Worm (Caenorhabditis elegans) whole organism, L4 larva: ENCODE results near the gene gldi-8.

ENCODE experiments used
- F10B5.3 ChIP-seq: sonication (generic microtip); optimal IDR thresholded peaks from 2 replicates; lab custom pipeline; 2016; ENCODE audit warnings: mild to moderate bottlenecking, missing genetic modification characterization, missing compliant biosample characterization
- F26F4.8 ChIP-seq: fragments of 200-800 bp; sonication (Bioruptor generic); conservative IDR thresholded peaks from 2 replicates; pipeline ENCODE4 v1.3.6; 2022; ENCODE audit warnings: missing genetic modification characterization, missing compliant biosample characterization
- T26A8.4 ChIP-seq: fragments of 200-800 bp; sonication (Bioruptor generic); IDR thresholded peaks from 2 replicates; pipeline ENCODE4 v1.3.6; 2022; ENCODE audit warnings: missing genetic modification characterization, missing compliant biosample characterization
- Y48G9A.11 ChIP-seq: fragments of 200-800 bp; sonication (Bioruptor generic); IDR thresholded peaks from 2 replicates; pipeline ENCODE4 v1.3.6; 2022; ENCODE audit warnings: missing genetic modification reagents, missing genetic modification characterization, missing compliant biosample characterization
- Y5F2A.4 ChIP-seq: fragments of 200-800 bp; sonication (Bioruptor generic); optimal IDR thresholded peaks from 2 replicates; lab custom pipeline; 2018; ENCODE audit warnings: mild to moderate bottlenecking, missing genetic modification characterization, missing compliant biosample characterization
- Y75B8A.6 ChIP-seq: fragments of 200-800 bp; sonication (Bioruptor generic); IDR thresholded peaks from 2 replicates; pipeline ENCODE4 v1.3.6; 2022; ENCODE audit warnings: missing genetic modification reagents, missing genetic modification characterization, missing compliant biosample characterization
- ZK546.5 ChIP-seq, 2 experiments: sonication (generic microtip); optimal IDR thresholded peaks; 2 replicates each; lab custom pipeline; 2017; ENCODE audit warnings: missing biosample characterization in 2 of 2, missing genetic modification characterization in 2 of 2
- aha-1 ChIP-seq: fragments of 150-350 bp; peaks from one replicate; lab custom pipeline; 2014; ENCODE audit warnings: missing biosample characterization, missing genetic modification characterization
- ama-1 ChIP-seq: fragments of 150-350 bp; optimal IDR thresholded peaks from 2 replicates; lab custom pipeline; 2014; ENCODE audit warnings: inconsistent platforms, mixed read lengths
- attf-4 ChIP-seq: sonication (generic microtip); optimal IDR thresholded peaks from 3 replicates; lab custom pipeline; 2017; ENCODE audit warnings: missing biosample characterization, missing genetic modification characterization
- ceh-28 ChIP-seq: fragments of 150-350 bp; optimal IDR thresholded peaks from 2 replicates; lab custom pipeline; 2014; ENCODE audit warnings: missing biosample characterization, missing genetic modification reagents, missing genetic modification characterization
- ceh-32 ChIP-seq: sonication (generic microtip); optimal IDR thresholded peaks from 2 replicates; lab custom pipeline; 2016; ENCODE audit warnings: mild to moderate bottlenecking, missing genetic modification characterization, missing compliant biosample characterization; ENCODE audit not compliant: poor library complexity
- ceh-44 ChIP-seq: fragments of 200-800 bp; sonication (Bioruptor generic); IDR thresholded peaks from 2 replicates; pipeline ENCODE4 v1.3.6; 2022; ENCODE audit warnings: missing genetic modification reagents, missing genetic modification characterization, missing compliant biosample characterization
- ceh-82 ChIP-seq: sonication (generic microtip); optimal IDR thresholded peaks from 2 replicates; lab custom pipeline; 2017; ENCODE audit warnings: missing biosample characterization, missing genetic modification characterization
- cey-2 ChIP-seq: sonication (generic microtip); optimal IDR thresholded peaks from 3 replicates; lab custom pipeline; 2017; ENCODE audit warnings: missing genetic modification characterization, mild to moderate bottlenecking, missing compliant biosample characterization, antibody characterized with exemption, borderline replicate concordance; ENCODE audit not compliant: insufficient read depth
- ctbp-1 ChIP-seq: fragments of 200-800 bp; sonication (Bioruptor generic); IDR thresholded peaks from 2 replicates; pipeline ENCODE4 v1.3.6; 2022; ENCODE audit warnings: missing genetic modification reagents, missing genetic modification characterization, missing compliant biosample characterization
- daf-12 ChIP-seq: fragments of 150-350 bp; optimal IDR thresholded peaks from 2 replicates; lab custom pipeline; 2014; ENCODE audit warnings: missing biosample characterization, missing genetic modification reagents, missing genetic modification characterization
- daf-16 ChIP-seq, 3 experiments: sonication (generic microtip); optimal IDR thresholded peaks; 2 replicates each; lab custom pipeline; 2016 to 2017; ENCODE audit warnings: missing genetic modification characterization in 3 of 3, missing genetic modification reagents in 3 of 3, mild to moderate bottlenecking in 2 of 3, missing compliant biosample characterization in 2 of 3, missing biosample characterization in 1 of 3, moderate library complexity in 1 of 3
- daf-19 ChIP-seq: fragments of 200-800 bp; sonication (Bioruptor generic); conservative IDR thresholded peaks from 2 replicates; pipeline ENCODE4 v1.3.6; 2022; ENCODE audit warnings: missing genetic modification characterization, missing compliant biosample characterization
- daf-8 ChIP-seq: fragments of 200-800 bp; sonication (Bioruptor generic); IDR thresholded peaks from 2 replicates; pipeline ENCODE4 v1.3.6; 2022; ENCODE audit warnings: missing genetic modification characterization, missing compliant biosample characterization
- dmd-8 ChIP-seq: fragments of 200-800 bp; sonication (Bioruptor generic); IDR thresholded peaks from 2 replicates; pipeline ENCODE4 v1.3.6; 2022; ENCODE audit warnings: missing genetic modification characterization, missing compliant biosample characterization
- duxl-1 ChIP-seq: sonication (generic microtip); optimal IDR thresholded peaks from 2 replicates; lab custom pipeline; 2016; ENCODE audit warnings: mild to moderate bottlenecking, missing genetic modification characterization, moderate library complexity, missing compliant biosample characterization; ENCODE audit not compliant: poor library complexity
- dve-1 ChIP-seq: sonication (generic microtip); optimal IDR thresholded peaks from 2 replicates; lab custom pipeline; 2017; ENCODE audit warnings: antibody characterized with exemption, mild to moderate bottlenecking, missing genetic modification characterization, missing compliant biosample characterization; ENCODE audit not compliant: insufficient read depth
- egl-43 ChIP-seq: fragments of 200-800 bp; sonication (Bioruptor generic); IDR thresholded peaks from 2 replicates; pipeline ENCODE4 v1.3.6; 2022; ENCODE audit warnings: missing genetic modification reagents, missing genetic modification characterization, missing compliant biosample characterization
- fkh-10 ChIP-seq: fragments of 150-350 bp; optimal IDR thresholded peaks from 2 replicates; lab custom pipeline; 2014; ENCODE audit warnings: missing biosample characterization, missing genetic modification reagents, missing genetic modification characterization
- hif-1 ChIP-seq, 2 experiments: sonication (generic microtip); optimal IDR thresholded peaks; 2 replicates each; lab custom pipeline; 2016 to 2017; ENCODE audit warnings: missing compliant biosample characterization in 2 of 2, missing genetic modification characterization in 2 of 2, missing genetic modification reagents in 2 of 2, missing genotype in 2 of 2, mild to moderate bottlenecking in 1 of 2
- hlh-11 ChIP-seq: fragments of 200-800 bp; sonication (Bioruptor generic); optimal IDR thresholded peaks from 2 replicates; lab custom pipeline; 2018; ENCODE audit warnings: mild to moderate bottlenecking, missing genetic modification characterization, missing compliant biosample characterization
- hlh-30 ChIP-seq: sonication (generic microtip); optimal IDR thresholded peaks from 2 replicates; lab custom pipeline; 2017; ENCODE audit warnings: antibody characterized with exemption, mild to moderate bottlenecking, missing genetic modification characterization, missing compliant biosample characterization; ENCODE audit not compliant: insufficient read depth
- jun-1 ChIP-seq: fragments of 150-350 bp; optimal IDR thresholded peaks from 2 replicates; lab custom pipeline; 2014; ENCODE audit warnings: missing biosample characterization, missing genetic modification reagents, missing genetic modification characterization
- lin-1 ChIP-seq: fragments of 200-800 bp; sonication (Bioruptor generic); IDR thresholded peaks from 2 replicates; pipeline ENCODE4 v1.3.6; 2022; ENCODE audit warnings: missing genetic modification reagents, missing genetic modification characterization, missing compliant biosample characterization
- lin-38 ChIP-seq: fragments of 200-800 bp; sonication (Bioruptor generic); IDR thresholded peaks from 2 replicates; pipeline ENCODE4 v1.3.6; 2022; ENCODE audit warnings: missing genetic modification reagents, missing genetic modification characterization, missing compliant biosample characterization
- mxl-2 ChIP-seq: fragments of 200-800 bp; sonication (Bioruptor generic); conservative IDR thresholded peaks from 2 replicates; pipeline ENCODE4 v1.3.6; 2022; ENCODE audit warnings: missing genetic modification reagents, missing genetic modification characterization, missing compliant biosample characterization
- nhr-11 ChIP-seq: fragments of 150-350 bp; optimal IDR thresholded peaks from 2 replicates; lab custom pipeline; 2014; ENCODE audit warnings: missing biosample characterization, missing genetic modification characterization
- nhr-111 ChIP-seq: fragments of 200-800 bp; sonication (Bioruptor generic); optimal IDR thresholded peaks from 2 replicates; lab custom pipeline; 2018; ENCODE audit warnings: mild to moderate bottlenecking, missing genetic modification characterization, missing compliant biosample characterization
- nhr-28 ChIP-seq: fragments of 150-350 bp; optimal IDR thresholded peaks from 2 replicates; lab custom pipeline; 2014; ENCODE audit warnings: missing biosample characterization, missing genetic modification characterization
- nhr-48 ChIP-seq: sonication (generic microtip); optimal IDR thresholded peaks from 2 replicates; lab custom pipeline; 2016; ENCODE audit warnings: mild to moderate bottlenecking, missing genetic modification characterization, missing compliant biosample characterization
- nhr-6 ChIP-seq: fragments of 150-350 bp; optimal IDR thresholded peaks from 2 replicates; lab custom pipeline; 2014; ENCODE audit warnings: missing biosample characterization, missing genetic modification characterization
- nhr-76 ChIP-seq: fragments of 150-350 bp; optimal IDR thresholded peaks from 2 replicates; lab custom pipeline; 2014; ENCODE audit warnings: missing biosample characterization, missing genetic modification characterization
- php-3 ChIP-seq: fragments of 200-800 bp; sonication (Bioruptor generic); IDR thresholded peaks from 2 replicates; pipeline ENCODE4 v1.3.6; 2022; ENCODE audit warnings: missing genetic modification reagents, missing genetic modification characterization, missing compliant biosample characterization
- sdz-12 ChIP-seq: fragments of 200-800 bp; sonication (Bioruptor generic); optimal IDR thresholded peaks from 2 replicates; lab custom pipeline; 2018; ENCODE audit warnings: mild to moderate bottlenecking, missing genetic modification characterization, missing compliant biosample characterization
- set-16 ChIP-seq: fragments of 200-800 bp; sonication (Bioruptor generic); IDR thresholded peaks from 2 replicates; pipeline ENCODE4 v1.3.6; 2022; ENCODE audit warnings: missing genetic modification reagents, missing genetic modification characterization, missing compliant biosample characterization
- unc-39 ChIP-seq: sonication (generic microtip); optimal IDR thresholded peaks from 2 replicates; lab custom pipeline; 2017; ENCODE audit warnings: missing biosample characterization, missing genetic modification characterization
- vab-7 ChIP-seq: fragments of 200-800 bp; sonication (Bioruptor generic); IDR thresholded peaks from 2 replicates; pipeline ENCODE4 v1.3.6; 2022; ENCODE audit warnings: missing genetic modification reagents, missing genetic modification characterization, missing compliant biosample characterization
- zag-1 ChIP-seq: fragments of 150-350 bp; optimal IDR thresholded peaks from 2 replicates; lab custom pipeline; 2014; ENCODE audit warnings: missing biosample characterization, missing genetic modification characterization
- zfp-3 ChIP-seq: fragments of 200-800 bp; sonication (Bioruptor generic); conservative IDR thresholded peaks from 2 replicates; pipeline ENCODE4 v1.3.6; 2022; ENCODE audit warnings: missing genetic modification reagents, missing genetic modification characterization, missing compliant biosample characterization
- zip-11 ChIP-seq: fragments of 200-800 bp; sonication (Bioruptor generic); IDR thresholded peaks from 2 replicates; pipeline ENCODE4 v1.3.6; 2022; ENCODE audit warnings: missing genetic modification characterization, missing compliant biosample characterization
- ztf-11 ChIP-seq: fragments of 150-350 bp; optimal IDR thresholded peaks from 2 replicates; lab custom pipeline; 2014; ENCODE audit warnings: missing biosample characterization, missing genetic modification characterization

gldi-8 gene

ce11 chrIII:12556104-12556503 is 43.4 kb downstream of the gldi-8 start (continued):
- 0 out of 2 replicates have a peak, but pooled peaks have one; percentile 36 for TF ChIP-seq T26A8.4

ce11 chrIII:12551253-12551652 is 48.3 kb downstream of the gldi-8 start:
- peak; percentile 31 for TF ChIP-seq hlh-11
- TF ChIP-seq egl-43: no peak
- peak; percentile 90 for TF ChIP-seq aha-1 (tag; lab: Kevin White, UChicago)
- peak; percentile 10 for TF ChIP-seq dve-1 (tag; lab: Kevin White, UChicago)
- peak; percentile 54 for TF ChIP-seq hlh-30 (tag; lab: Kevin White, UChicago)
- peak; percentile 11 for TF ChIP-seq nhr-28 (tag; lab: Kevin White, UChicago)

- TF ChIP-seq ama-1 (no peak), duxl-1 (tag; lab: Kevin White, UChicago) (no peak), nhr-111 (no peak), ceh-44 (no peak), zag-1 (tag; lab: Kevin White, UChicago) (no peak), jun-1 (no peak), ceh-32 (tag; lab: Kevin White, UChicago) (no peak), set-16 (GFP tag; lab: Robert Waterston, UW) (peak; percentile 78; the same call in 1 of the 2 replicates), mxl-2 (no peak), egl-43 (no peak), ceh-82 (no peak), daf-12 (tag; lab: Kevin White, UChicago) (no peak), Y48G9A.11 (no peak), ztf-11 (no peak), lin-38 (GFP tag; lab: Robert Waterston, UW) (peak; percentile 34), T26A8.4 (peak; percentile 82), cey-2 (peak; percentile 46), lin-1 (GFP tag; lab: Robert Waterston, UW) (no peak), ceh-28 (tag; lab: Kevin White, UChicago) (no peak), F26F4.8 (GFP tag; lab: Robert Waterston, UW) (no peak), dmd-8 (no peak), ctbp-1 (GFP tag; lab: Robert Waterston, UW) (no peak), sdz-12 (GFP tag; lab: Kevin White, UChicago) (no peak), daf-8 (GFP tag; lab: Robert Waterston, UW) (no peak), php-3 (GFP tag; lab: Robert Waterston, UW) (0 out of 2 replicates have a peak, but pooled peaks have one; percentile 21), dve-1 (tag; lab: Kevin White, UChicago) (peak; percentile 95), zip-11 (GFP tag; lab: Robert Waterston, UW) (no peak), hlh-30 (tag; lab: Kevin White, UChicago) (peak; percentile 93), nhr-11 (no peak), vab-7 (GFP tag; lab: Robert Waterston, UW) (no peak), zfp-3 (GFP tag; lab: Robert Waterston, UW) (no peak; the same call in 1 of the 2 replicates), fkh-10 (no peak), unc-39 (tag; lab: Kevin White, UChicago) (no peak), hif-1 (tag; optimal IDR thresholded peaks at IDR 0.05; lab: Kevin White, UChicago) (peak in 1 of 2 experiments; percentile 30), daf-19 (GFP tag; lab: Robert Waterston, UW) (no peak), F10B5.3 (tag; lab: Kevin White, UChicago) (no peak), Y5F2A.4 (no peak), nhr-6 (no peak), Y75B8A.6 (GFP tag; lab: Robert Waterston, UW) (no peak), nhr-76 (tag; lab: Kevin White, UChicago) (no peak), ZK546.5 (tag; optimal IDR thresholded peaks at IDR 0.05; lab: Kevin White, UChicago) (no peak), daf-16 (GFP tag; optimal IDR thresholded peaks at IDR 0.05; lab: Kevin White, UChicago) (no peak), daf-16 (tag; optimal IDR thresholded peaks at IDR 0.05; lab: Kevin White, UChicago) (peak; percentile 81), attf-4 (no peak), nhr-48 (peak; percentile 65)
These were observed 49.9 kb downstream of the gldi-8 start for ce11 chrIII:12549657-12550056.
